Fruit fly (Drosophila melanogaster): ENCODE results near the gene trx.

Gene trx

dm6 chr3R:14283754-14284421, 2.8 kb downstream of the trx start (continued):
- TF ChIP-seq CG1621 (tag; optimal IDR thresholded peaks at IDR 0.05) (peak; percentile 93), ss (GFP tag; optimal IDR thresholded peaks at IDR 0.05) (peak; percentile 74 to 86), spab (GFP tag; optimal IDR thresholded peaks at IDR 0.05) (peak; percentile 92), CG3919 (GFP tag; optimal IDR thresholded peaks at IDR 0.05) (peak; percentile 99), Eip78C (GFP tag) (peak; percentile 100), CG15336 (GFP tag; IDR thresholded peaks at IDR 0.05) (no peak), CG8632 (GFP tag; optimal IDR thresholded peaks at IDR 0.05) (peak; percentile 98), topi (GFP tag; optimal IDR thresholded peaks at IDR 0.05) (peak; percentile 98), svp (GFP tag) (peak; percentile 99)

dm6 chr3R:14283042-14283626, 3.6 kb downstream of the trx start:
- peak; percentile 33 to 75 for TF ChIP-seq salr (GFP tag; optimal IDR thresholded peaks at IDR 0.05)
- peak; percentile 87 for TF ChIP-seq esn (GFP tag; optimal IDR thresholded peaks at IDR 0.05)
- peak; percentile 84 for TF ChIP-seq Sox102F (GFP tag; optimal IDR thresholded peaks at IDR 0.05)
- peak; percentile 66 for TF ChIP-seq dac (GFP tag; optimal IDR thresholded peaks at IDR 0.05)
- peak; percentile 37 for TF ChIP-seq CG11902 (GFP tag; optimal IDR thresholded peaks at IDR 0.05)
- TF ChIP-seq CG1621 (tag; optimal IDR thresholded peaks at IDR 0.05) = no peak
- peak; percentile 74 for TF ChIP-seq Ets21C (GFP tag; optimal IDR thresholded peaks at IDR 0.05)
- TF ChIP-seq topi (GFP tag; optimal IDR thresholded peaks at IDR 0.05) = peak; percentile 84
- TF ChIP-seq Smox (GFP tag; optimal IDR thresholded peaks at IDR 0.05) = peak; percentile 87
- peak; percentile 53 for TF ChIP-seq CG3919 (GFP tag; optimal IDR thresholded peaks at IDR 0.05)
- peak; percentile 86 for TF ChIP-seq OdsH (GFP tag; optimal IDR thresholded peaks at IDR 0.05)
- no peak for TF ChIP-seq fd85E (GFP tag; optimal IDR thresholded peaks at IDR 0.05)
- peak; percentile 90 for TF ChIP-seq Hr4 (GFP tag; optimal IDR thresholded peaks at IDR 0.05)
- TF ChIP-seq achi (GFP tag; optimal IDR thresholded peaks at IDR 0.05) = peak; percentile 74
- TF ChIP-seq fd59A (GFP tag; optimal IDR thresholded peaks at IDR 0.05) = peak; percentile 41
- no peak for TF ChIP-seq CG16779 (tag; optimal IDR thresholded peaks at IDR 0.05)
- TF ChIP-seq CG9139 (GFP tag; optimal IDR thresholded peaks at IDR 0.05) = no peak
- no peak for TF ChIP-seq CG6854 (GFP tag; optimal IDR thresholded peaks at IDR 0.05)
- peak; percentile 84 for TF ChIP-seq Met (GFP tag; optimal IDR thresholded peaks at IDR 0.05)
- peak; percentile 67 for TF ChIP-seq CG11762 (GFP tag; optimal IDR thresholded peaks at IDR 0.05; ENCODE audit: insufficient read depth)
- peak; percentile 38 for TF ChIP-seq CG10669 (GFP tag; optimal IDR thresholded peaks at IDR 0.05)
- peak; percentile 58 for TF ChIP-seq vri (GFP tag; optimal IDR thresholded peaks at IDR 0.05)
- TF ChIP-seq Lpt (GFP tag; optimal IDR thresholded peaks at IDR 0.05) = no peak
- TF ChIP-seq CG3032 (tag; optimal IDR thresholded peaks at IDR 0.05) = peak; percentile 41
- TF ChIP-seq spab (GFP tag; optimal IDR thresholded peaks at IDR 0.05) = no peak
- peak; percentile 54 for TF ChIP-seq CG6792 (GFP tag; optimal IDR thresholded peaks at IDR 0.05)
- TF ChIP-seq Gug (GFP tag; IDR thresholded peaks at IDR 0.05) = no peak
- TF ChIP-seq CG7368 (GFP tag; optimal IDR thresholded peaks at IDR 0.05) = peak; percentile 39
- TF ChIP-seq lz (GFP tag; optimal IDR thresholded peaks at IDR 0.05) = peak; percentile 83
- peak; percentile 88 for TF ChIP-seq CG31627 (GFP tag; optimal IDR thresholded peaks at IDR 0.05)
- TF ChIP-seq CG6808 (GFP tag; optimal IDR thresholded peaks at IDR 0.05) = no peak
- peak; percentile 57 for TF ChIP-seq Eip75B (GFP tag; optimal IDR thresholded peaks at IDR 0.05)
- peak; percentile 85 for TF ChIP-seq pdm3 (GFP tag; optimal IDR thresholded peaks at IDR 0.05)
- no peak for TF ChIP-seq Hr38 (GFP tag; optimal IDR thresholded peaks at IDR 0.05)
- TF ChIP-seq CG34406 (GFP tag; optimal IDR thresholded peaks at IDR 0.05) = peak; percentile 77
- TF ChIP-seq Sox14 (GFP tag; optimal IDR thresholded peaks at IDR 0.05) = peak; percentile 86
- TF ChIP-seq CG6276 (GFP tag; optimal IDR thresholded peaks at IDR 0.05) = peak; percentile 79
- peak; percentile 97 for TF ChIP-seq Eip78C (GFP tag)
- TF ChIP-seq CG8319 (GFP tag; optimal IDR thresholded peaks at IDR 0.05) = peak; percentile 45
- TF ChIP-seq CG32006 (GFP tag; optimal IDR thresholded peaks at IDR 0.05) = peak; percentile 91
- peak; percentile 76 for TF ChIP-seq net (GFP tag; optimal IDR thresholded peaks at IDR 0.05)
- TF ChIP-seq svp (GFP tag) = peak; percentile 84
- TF ChIP-seq CG4318 (GFP tag; optimal IDR thresholded peaks at IDR 0.05) = peak; percentile 88
- TF ChIP-seq acj6 (GFP tag; optimal IDR thresholded peaks at IDR 0.05) = peak; percentile 81
- no peak for TF ChIP-seq Eip93F (GFP tag; optimal IDR thresholded peaks at IDR 0.05)
